In genomic region chrV:18174951-18175350, ce11 we compare ENCODE assay signal across 3 worm cellular contexts.
TF ChIP-seq lines count a peak whose summit lies in the region.

No protein-coding gene starts in this region.

TF ChIP-seq in whole organism, L4 larva, 104 proteins besides CTCF, POLR2A, EP300 and RAD21:
- TF ChIP-seq madf-5 (GFP tag; IDR thresholded peaks at IDR 0.05; lab: Robert Waterston, UW) = peak in 1 of 2 experiments; percentile 69; a peak in 1 of 4 replicates
- TF ChIP-seq dmd-8 (GFP tag; IDR thresholded peaks at IDR 0.05; lab: Robert Waterston, UW) = 0 out of 2 replicates have a peak, but pooled peaks have one; percentile 35

TF ChIP-seq in whole organism, midembryonic, 9 proteins besides CTCF, POLR2A, EP300 and RAD21:
- TF ChIP-seq T22C8.4 (GFP tag; IDR thresholded peaks at IDR 0.05; lab: Robert Waterston, UW) (0 out of 2 replicates have a peak, but pooled peaks have one; percentile 28), ztf-23 (GFP tag; IDR thresholded peaks at IDR 0.05; lab: Robert Waterston, UW) (0 out of 2 replicates have a peak, but pooled peaks have one; percentile 47)

TF ChIP-seq in whole organism, young adult, 124 proteins besides CTCF, POLR2A, EP300 and RAD21:
- TF ChIP-seq nhr-120 (GFP tag; IDR thresholded peaks at IDR 0.05; lab: Robert Waterston, UW) = 0 out of 2 replicates have a peak, but pooled peaks have one; percentile 69
- TF ChIP-seq aptf-3 (GFP tag; IDR thresholded peaks at IDR 0.05; lab: Robert Waterston, UW) = peak; percentile 64; the same call in 1 of the 2 replicates
- TF ChIP-seq lin-26 (GFP tag; IDR thresholded peaks at IDR 0.05; lab: Robert Waterston, UW) = 0 out of 2 replicates have a peak, but pooled peaks have one; percentile 46
- 0 out of 2 replicates have a peak, but pooled peaks have one; percentile 27 for TF ChIP-seq dox-1 (GFP tag; IDR thresholded peaks at IDR 0.05; lab: Robert Waterston, UW)
- TF ChIP-seq egl-44 (GFP tag; IDR thresholded peaks at IDR 0.05; lab: Robert Waterston, UW) = 0 out of 2 replicates have a peak, but pooled peaks have one; percentile 33
